Fruit fly (Drosophila melanogaster) whole organism, adult: ENCODE data around the gene CG1288.

Experiments
- CG12768 ChIP-seq: fragments of 200-800 bp; sonication (Bioruptor generic); optimal IDR thresholded peaks from 2 replicates; lab custom pipeline; 2017; ENCODE audit warnings: missing biosample characterization, missing genetic modification characterization, mild to moderate bottlenecking, moderate library complexity, missing genetic modification reagents
- CG14711 ChIP-seq: fragments of 200-800 bp; sonication (Bioruptor generic); optimal IDR thresholded peaks from 2 replicates; lab custom pipeline; 2018; ENCODE audit warnings: missing biosample characterization, mild to moderate bottlenecking, missing genetic modification characterization, moderate library complexity
- CG1620 ChIP-seq: fragments of 200-800 bp; sonication (Bioruptor generic); optimal IDR thresholded peaks from 2 replicates; lab custom pipeline; 2016; ENCODE audit warnings: missing biosample characterization, missing genetic modification characterization
- CG33017 ChIP-seq: fragments of 200-800 bp; sonication (Bioruptor generic); optimal IDR thresholded peaks from 2 replicates; lab custom pipeline; 2018; ENCODE audit warnings: missing biosample characterization, mild to moderate bottlenecking, missing genetic modification characterization, moderate library complexity
- CG5204 ChIP-seq: fragments of 200-800 bp; sonication (Bioruptor generic); optimal IDR thresholded peaks from 2 replicates; lab custom pipeline; 2016; ENCODE audit warnings: missing biosample characterization, missing genetic modification characterization
- CG7045 ChIP-seq: fragments of 200-800 bp; sonication (Bioruptor generic); optimal IDR thresholded peaks from 2 replicates; lab custom pipeline; 2017; ENCODE audit warnings: missing biosample characterization, mild to moderate bottlenecking, missing genetic modification characterization
- Clk ChIP-seq: fragments of 200-800 bp; sonication (Bioruptor generic); optimal IDR thresholded peaks from 2 replicates; lab custom pipeline; 2017; ENCODE audit warnings: missing biosample characterization, missing genetic modification characterization
- Crg-1 ChIP-seq: fragments of 200-800 bp; sonication (Bioruptor generic); optimal IDR thresholded peaks from 2 replicates; lab custom pipeline; 2016; ENCODE audit warnings: missing biosample characterization, missing genetic modification characterization
- Hr96 ChIP-seq: fragments of 200-800 bp; sonication (Bioruptor generic); optimal IDR thresholded peaks from 2 replicates; lab custom pipeline; 2016; ENCODE audit warnings: missing biosample characterization, missing genetic modification characterization
- Mnt ChIP-seq: fragments of 200-800 bp; sonication (Bioruptor generic); optimal IDR thresholded peaks from 2 replicates; lab custom pipeline; 2016; ENCODE audit warnings: missing biosample characterization, mild to moderate bottlenecking, missing genetic modification characterization
- kay ChIP-seq: fragments of 200-800 bp; sonication (Bioruptor generic); peaks from one replicate; lab custom pipeline; 2016; ENCODE audit warnings: missing biosample characterization, missing genetic modification characterization, borderline replicate concordance
- pad ChIP-seq: fragments of 200-800 bp; sonication (Bioruptor generic); optimal IDR thresholded peaks from 3 replicates; lab custom pipeline; 2017; ENCODE audit warnings: missing biosample characterization, missing genetic modification characterization, mild to moderate bottlenecking, moderate library complexity, missing genetic modification reagents
- tj ChIP-seq: fragments of 200-800 bp; sonication (Bioruptor generic); optimal IDR thresholded peaks from 3 replicates; lab custom pipeline; 2017; ENCODE audit warnings: missing biosample characterization, mild to moderate bottlenecking, missing genetic modification characterization, moderate library complexity
- toe ChIP-seq: fragments of 200-800 bp; sonication (Bioruptor generic); optimal IDR thresholded peaks from 2 replicates; lab custom pipeline; 2016; ENCODE audit warnings: missing biosample characterization, missing genetic modification characterization

DNA sequence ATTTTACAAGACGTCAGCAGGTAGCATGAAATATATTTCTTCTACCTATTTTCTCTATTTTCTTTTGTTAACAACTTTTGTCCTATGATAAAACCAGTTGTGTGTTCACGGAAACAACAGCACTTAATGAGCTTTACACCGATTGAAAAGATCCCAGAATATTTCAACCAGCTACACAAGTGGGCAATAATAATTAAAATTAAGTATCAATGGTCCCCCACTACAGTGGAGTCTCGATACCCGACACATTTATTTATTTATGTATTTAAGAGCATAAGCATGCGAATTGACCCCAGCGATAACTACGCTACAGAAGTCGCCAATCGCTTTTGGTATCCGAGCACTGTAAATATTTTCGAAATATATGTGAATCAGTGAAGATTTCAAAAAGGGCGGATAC lies 19.5 kb downstream of the CG1288 start:
- TF ChIP-seq Mnt (GFP tag; lab: Kevin White, UChicago) (no peak), CG7045 (no peak), Crg-1 (GFP tag; lab: Kevin White, UChicago) (no peak), kay (GFP tag; lab: Kevin White, UChicago) (peak; percentile 67), Clk (GFP tag; lab: Kevin White, UChicago) (no peak), tj (no peak), pad (GFP tag; lab: Kevin White, UChicago) (no peak), CG14711 (tag; lab: Kevin White, UChicago) (no peak), CG12768 (GFP tag; lab: Kevin White, UChicago) (no peak), Hr96 (GFP tag; lab: Kevin White, UChicago) (no peak), CG33017 (tag; lab: Kevin White, UChicago) (no peak), CG5204 (GFP tag; lab: Kevin White, UChicago) (no peak), toe (GFP tag; lab: Kevin White, UChicago) (no peak), CG1620 (GFP tag; lab: Kevin White, UChicago) (no peak)
